Fruit fly (Drosophila melanogaster): Measurements from ENCODE around the gene Esp.

The Esp gene

dm6 chr3R:24845952-24846848 lies 4.5 kb downstream of the Esp start:
- TF ChIP-seq seq (GFP tag; IDR thresholded peaks at IDR 0.05) (no peak), Dek (tag; optimal IDR thresholded peaks at IDR 0.05) (no peak), sens (GFP tag) (peak; percentile 48), CG6175 (GFP tag; IDR thresholded peaks at IDR 0.05) (no peak), Mrtf (GFP tag; IDR thresholded peaks at IDR 0.05) (no peak), CG32772 (GFP tag; IDR thresholded peaks at IDR 0.05) (0 out of 2 replicates have a peak, but pooled peaks have one; percentile 30), Atf3 (GFP tag; optimal IDR thresholded peaks at IDR 0.05) (no peak), CG7271 (tag; optimal IDR thresholded peaks at IDR 0.05) (no peak), sna (GFP tag; IDR thresholded peaks at IDR 0.05; ENCODE audit: partially characterized antibody) (no peak), zen (tag; optimal IDR thresholded peaks at IDR 0.05) (peak; percentile 84), en (GFP tag; optimal IDR thresholded peaks at IDR 0.05) (no peak), CG15479 (GFP tag; optimal IDR thresholded peaks at IDR 0.05) (peak; percentile 53), Awh (GFP tag; IDR thresholded peaks at IDR 0.05) (peak; percentile 45; the same call in 1 of the 2 replicates), CG14667 (GFP tag; IDR thresholded peaks at IDR 0.05) (no peak), CG30403 (GFP tag; optimal IDR thresholded peaks at IDR 0.05) (no peak), CG2120 (GFP tag; optimal IDR thresholded peaks at IDR 0.05) (no peak), slp2 (GFP tag; optimal IDR thresholded peaks at IDR 0.05) (no peak), D (optimal IDR thresholded peaks at IDR 0.05) (no peak), D (GFP tag; optimal IDR thresholded peaks at IDR 0.05) (no peak), C15 (GFP tag; IDR thresholded peaks at IDR 0.05) (no peak), Sry-β (GFP tag; optimal IDR thresholded peaks at IDR 0.05) (no peak), sqz (GFP tag; optimal IDR thresholded peaks at IDR 0.05) (peak; percentile 80), CG4820 (GFP tag; optimal IDR thresholded peaks at IDR 0.05) (no peak), CHES-1-like (GFP tag; optimal IDR thresholded peaks at IDR 0.05) (no peak), trem (tag; optimal IDR thresholded peaks at IDR 0.05) (no peak), CG4424 (GFP tag; optimal IDR thresholded peaks at IDR 0.05) (no peak), ken (GFP tag; IDR thresholded peaks at IDR 0.05) (no peak), al (GFP tag; IDR thresholded peaks at IDR 0.05) (no peak), lola (GFP tag; optimal IDR thresholded peaks at IDR 0.05) (no peak), sima (GFP tag; optimal IDR thresholded peaks at IDR 0.05) (no peak), hkb (optimal IDR thresholded peaks at IDR 0.05) (no peak), hkb (GFP tag; IDR thresholded peaks at IDR 0.05) (no peak), vvl (GFP tag; IDR thresholded peaks at IDR 0.05) (0 out of 2 replicates have a peak, but pooled peaks have one; percentile 19), B-H1 (GFP tag; IDR thresholded peaks at IDR 0.05) (no peak), Dp (GFP tag; optimal IDR thresholded peaks at IDR 0.05) (no peak), cas (GFP tag; IDR thresholded peaks at IDR 0.05) (no peak), Hmr (GFP tag; optimal IDR thresholded peaks at IDR 0.05) (no peak), BtbVII (GFP tag; optimal IDR thresholded peaks at IDR 0.05) (no peak), luna (GFP tag; optimal IDR thresholded peaks at IDR 0.05) (no peak), dmrt99B (tag; optimal IDR thresholded peaks at IDR 0.05) (no peak), fd64A (GFP tag; optimal IDR thresholded peaks at IDR 0.05) (no peak), pzg (GFP tag; optimal IDR thresholded peaks at IDR 0.05) (no peak), CG5245 (GFP tag; optimal IDR thresholded peaks at IDR 0.05) (no peak), CG14965 (GFP tag; optimal IDR thresholded peaks at IDR 0.05; ENCODE audit: borderline replicate concordance) (no peak), her (GFP tag; optimal IDR thresholded peaks at IDR 0.05) (no peak), jigr1 (GFP tag; IDR thresholded peaks at IDR 0.05) (no peak), CG9876 (GFP tag; optimal IDR thresholded peaks at IDR 0.05) (no peak), ab (GFP tag; optimal IDR thresholded peaks at IDR 0.05) (no peak), CG8944 (GFP tag; optimal IDR thresholded peaks at IDR 0.05) (no peak), dan (GFP tag; IDR thresholded peaks at IDR 0.05) (no peak), chif (GFP tag; optimal IDR thresholded peaks at IDR 0.05) (no peak)
